Fruit fly (Drosophila melanogaster) whole organism, adult: ENCODE results near the gene CG18493.

Experiments used
- CG12768 ChIP-seq: fragments of 200-800 bp; sonication (Bioruptor generic); optimal IDR thresholded peaks from 2 replicates; lab custom pipeline; 2017; ENCODE audit warnings: missing biosample characterization, missing genetic modification characterization, mild to moderate bottlenecking, moderate library complexity, missing genetic modification reagents
- CG33017 ChIP-seq: fragments of 200-800 bp; sonication (Bioruptor generic); optimal IDR thresholded peaks from 2 replicates; lab custom pipeline; 2018; ENCODE audit warnings: missing biosample characterization, mild to moderate bottlenecking, missing genetic modification characterization, moderate library complexity
- CG5204 ChIP-seq: fragments of 200-800 bp; sonication (Bioruptor generic); optimal IDR thresholded peaks from 2 replicates; lab custom pipeline; 2016; ENCODE audit warnings: missing biosample characterization, missing genetic modification characterization
- CG7101 ChIP-seq: fragments of 200-800 bp; sonication (Bioruptor generic); optimal IDR thresholded peaks from 2 replicates; lab custom pipeline; 2018; ENCODE audit warnings: missing biosample characterization, mild to moderate bottlenecking, missing genetic modification characterization, moderate library complexity
- Mnt ChIP-seq: fragments of 200-800 bp; sonication (Bioruptor generic); optimal IDR thresholded peaks from 2 replicates; lab custom pipeline; 2016; ENCODE audit warnings: missing biosample characterization, mild to moderate bottlenecking, missing genetic modification characterization
- kay ChIP-seq: fragments of 200-800 bp; sonication (Bioruptor generic); peaks from one replicate; lab custom pipeline; 2016; ENCODE audit warnings: missing biosample characterization, missing genetic modification characterization, borderline replicate concordance

- TF ChIP-seq kay (GFP tag; lab: Kevin White, UChicago): no peak
- no peak for TF ChIP-seq CG7101 (tag; lab: Kevin White, UChicago)
- no peak for TF ChIP-seq Mnt (GFP tag; lab: Kevin White, UChicago)
- no peak for TF ChIP-seq CG5204 (GFP tag; lab: Kevin White, UChicago)
- no peak for TF ChIP-seq CG12768
- TF ChIP-seq CG33017 (tag; lab: Kevin White, UChicago): no peak
Observed at dm6 chr3R:19398467-19398866, 8.4 kb downstream of the CG18493 start, which contains the start of gene CG31244.
